Fruit fly (Drosophila melanogaster): ENCODE measurements around the gene CrebA.
A peak's percentile ranks its signal among the peaks of the same experiment; 100 is the strongest.

Gene CrebA

dm6 chr3L:15597037-15597785 lies 62.0 kb downstream of the CrebA start (continued):
- no peak for TF ChIP-seq knrl (GFP tag; IDR thresholded peaks at IDR 0.05; ENCODE audit: partially characterized antibody)
- TF ChIP-seq CG9437 (GFP tag; optimal IDR thresholded peaks at IDR 0.05) = no peak
- TF ChIP-seq unc-4 (GFP tag; IDR thresholded peaks at IDR 0.05; ENCODE audit: partially characterized antibody) = no peak
- TF ChIP-seq HmgD (GFP tag; optimal IDR thresholded peaks at IDR 0.05) = no peak
- TF ChIP-seq CG16813 (GFP tag; IDR thresholded peaks at IDR 0.05; ENCODE audit: partially characterized antibody) = no peak
- no peak for TF ChIP-seq ssp (GFP tag; IDR thresholded peaks at IDR 0.05)
- no peak for TF ChIP-seq CG7963 (GFP tag; IDR thresholded peaks at IDR 0.05; ENCODE audit: partially characterized antibody)
- TF ChIP-seq CG31388 (GFP tag; optimal IDR thresholded peaks at IDR 0.05) = no peak
- TF ChIP-seq ara (GFP tag; IDR thresholded peaks at IDR 0.05) = no peak
- no peak for TF ChIP-seq ems (GFP tag; optimal IDR thresholded peaks at IDR 0.05)
- TF ChIP-seq CG4730 (GFP tag; IDR thresholded peaks at IDR 0.05) = no peak
- TF ChIP-seq lmd (GFP tag; IDR thresholded peaks at IDR 0.05) = no peak
- TF ChIP-seq CG11560 (tag; IDR thresholded peaks at IDR 0.05) = no peak
- no peak for TF ChIP-seq ato (GFP tag; IDR thresholded peaks at IDR 0.05; ENCODE audit: partially characterized antibody)
- no peak for TF ChIP-seq CG11093 (GFP tag; IDR thresholded peaks at IDR 0.05)
- no peak for TF ChIP-seq dan (GFP tag; IDR thresholded peaks at IDR 0.05)
- no peak for TF ChIP-seq Gsc (GFP tag; IDR thresholded peaks at IDR 0.05)
- TF ChIP-seq CG12769 (tag; optimal IDR thresholded peaks at IDR 0.05) = peak; percentile 29
- no peak for TF ChIP-seq stwl (tag; optimal IDR thresholded peaks at IDR 0.05)
- TF ChIP-seq nerfin-2 (GFP tag; IDR thresholded peaks at IDR 0.05; ENCODE audit: partially characterized antibody) = no peak
- TF ChIP-seq zen2 (GFP tag; IDR thresholded peaks at IDR 0.05; ENCODE audit: partially characterized antibody) = no peak
- TF ChIP-seq C15 (GFP tag; IDR thresholded peaks at IDR 0.05) = no peak
- TF ChIP-seq crp (GFP tag; optimal IDR thresholded peaks at IDR 0.05) = no peak
- TF ChIP-seq B-H2 (GFP tag; optimal IDR thresholded peaks at IDR 0.05) = no peak
- no peak for TF ChIP-seq Dll (GFP tag; IDR thresholded peaks at IDR 0.05; ENCODE audit: partially characterized antibody)
- no peak for TF ChIP-seq Dp (GFP tag; optimal IDR thresholded peaks at IDR 0.05)
- TF ChIP-seq Hsf (GFP tag; optimal IDR thresholded peaks at IDR 0.05) = no peak
- TF ChIP-seq klu (GFP tag; IDR thresholded peaks at IDR 0.05) = no peak
- TF ChIP-seq CG7928 (GFP tag; optimal IDR thresholded peaks at IDR 0.05) = no peak
- no peak for TF ChIP-seq CG34376 (GFP tag; optimal IDR thresholded peaks at IDR 0.05)
- TF ChIP-seq CG10267 (tag; optimal IDR thresholded peaks at IDR 0.05) = no peak
- TF ChIP-seq wor (GFP tag; IDR thresholded peaks at IDR 0.05) = no peak
- no peak for TF ChIP-seq ro (GFP tag; IDR thresholded peaks at IDR 0.05)
- TF ChIP-seq CG32767 (GFP tag; IDR thresholded peaks at IDR 0.05) = no peak
- TF ChIP-seq gem (tag; optimal IDR thresholded peaks at IDR 0.05) = peak; percentile 7
- TF ChIP-seq usp (GFP tag; optimal IDR thresholded peaks at IDR 0.05) = no peak
- TF ChIP-seq CG15601 (tag; optimal IDR thresholded peaks at IDR 0.05) = peak; percentile 44
- TF ChIP-seq CG5245 (GFP tag; optimal IDR thresholded peaks at IDR 0.05) = no peak
- TF ChIP-seq Usf (GFP tag; optimal IDR thresholded peaks at IDR 0.05) = no peak
- TF ChIP-seq her (GFP tag; optimal IDR thresholded peaks at IDR 0.05) = no peak
- TF ChIP-seq CG2116 (GFP tag; optimal IDR thresholded peaks at IDR 0.05) = no peak
- no peak for TF ChIP-seq CG6272 (GFP tag; IDR thresholded peaks at IDR 0.05)
- TF ChIP-seq br (optimal IDR thresholded peaks at IDR 0.05) = no peak
- no peak for TF ChIP-seq gt (GFP tag; IDR thresholded peaks at IDR 0.05)
- TF ChIP-seq E2f2 (GFP tag; IDR thresholded peaks at IDR 0.05) = no peak; the same call in 1 of the 2 replicates
- TF ChIP-seq cas (GFP tag; IDR thresholded peaks at IDR 0.05) = no peak
- TF ChIP-seq dpn (GFP tag; optimal IDR thresholded peaks at IDR 0.05) = no peak
- no peak for TF ChIP-seq fu2 (GFP tag; optimal IDR thresholded peaks at IDR 0.05)
- no peak; the same call in 2 of the 3 replicates for TF ChIP-seq B-H1 (GFP tag; IDR thresholded peaks at IDR 0.05)
- no peak for TF ChIP-seq gfzf (GFP tag; optimal IDR thresholded peaks at IDR 0.05)
- TF ChIP-seq ATbp (GFP tag; optimal IDR thresholded peaks at IDR 0.05) = peak; percentile 71

Data from whole organism, embryonic.